Worm (Caenorhabditis elegans): ENCODE data around the gene M04C3.2.

The M04C3.2 gene

ce11 chrV:19448805-19449204 is at the start of gene M04C3.2:
Gene M04C3.2 (minus strand): TSS chrV:19448905.
- TF ChIP-seq gmeb-2 (tag; optimal IDR thresholded peaks at IDR 0.05) = no peak
- no peak for TF ChIP-seq ceh-14 (tag; optimal IDR thresholded peaks at IDR 0.05)
- TF ChIP-seq elt-4 (tag; optimal IDR thresholded peaks at IDR 0.05) = no peak
- TF ChIP-seq ceh-22 (tag; optimal IDR thresholded peaks at IDR 0.05) = no peak
- no peak for TF ChIP-seq pha-2 (tag; optimal IDR thresholded peaks at IDR 0.05)
- no peak for TF ChIP-seq hlh-8 (tag; optimal IDR thresholded peaks at IDR 0.05)
- TF ChIP-seq ceh-24 (tag; optimal IDR thresholded peaks at IDR 0.05) = no peak
- no peak for TF ChIP-seq zip-5 (tag; optimal IDR thresholded peaks at IDR 0.05)
- no peak for TF ChIP-seq eyg-1 (tag; optimal IDR thresholded peaks at IDR 0.05)
- TF ChIP-seq rnt-1 (tag; optimal IDR thresholded peaks at IDR 0.05) = no peak

DNA sequence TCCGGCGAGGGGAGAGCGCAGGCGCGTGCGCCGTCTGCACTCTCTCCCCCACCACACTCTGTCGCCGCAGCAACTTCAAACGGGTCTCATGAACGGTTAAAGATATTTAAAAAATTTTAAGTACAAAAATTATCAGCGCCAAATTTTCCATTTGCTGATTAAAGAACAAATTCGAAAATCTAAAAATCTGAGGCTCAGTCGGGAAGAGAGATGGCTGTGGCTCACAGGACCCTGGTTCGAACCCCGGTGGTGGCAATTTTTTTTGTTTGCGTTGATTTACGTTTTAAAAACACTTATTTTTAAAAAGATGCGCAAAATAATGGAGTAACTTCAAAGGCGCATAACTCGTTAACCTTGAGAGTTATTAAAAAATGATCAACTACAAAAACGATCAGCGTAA is 48.4 kb upstream of the M04C3.2 start:
- no peak for TF ChIP-seq ceh-19 (GFP tag; optimal IDR thresholded peaks at IDR 0.05)

- TF ChIP-seq ceh-22 (tag; optimal IDR thresholded peaks at IDR 0.05) (no peak), ceh-24 (tag; optimal IDR thresholded peaks at IDR 0.05) (no peak), pax-1 (tag; optimal IDR thresholded peaks at IDR 0.05) (no peak), fkh-6 (tag; optimal IDR thresholded peaks at IDR 0.05) (no peak), hlh-30 (tag; optimal IDR thresholded peaks at IDR 0.05; ENCODE audit: insufficient read depth) (no peak), ceh-48 (tag; optimal IDR thresholded peaks at IDR 0.05) (no peak), ceh-19 (GFP tag; optimal IDR thresholded peaks at IDR 0.05) (no peak), npax-4 (tag; optimal IDR thresholded peaks at IDR 0.05) (no peak), mec-3 (tag; optimal IDR thresholded peaks at IDR 0.05; ENCODE audit: borderline replicate concordance) (no peak), K09A11.1 (tag; optimal IDR thresholded peaks at IDR 0.05; ENCODE audit: insufficient read depth) (no peak), ahr-1 (tag; optimal IDR thresholded peaks at IDR 0.05) (no peak), ceh-9 (tag; optimal IDR thresholded peaks at IDR 0.05) (no peak), ceh-31 (tag; optimal IDR thresholded peaks at IDR 0.05) (no peak), ttx-3 (tag; optimal IDR thresholded peaks at IDR 0.05) (no peak), ceh-30 (tag; optimal IDR thresholded peaks at IDR 0.05) (no peak), tbx-7 (tag; optimal IDR thresholded peaks at IDR 0.05) (no peak)
Observed at ce11 chrV:19495587-19495986, 46.9 kb upstream of the M04C3.2 start, which contains the start of gene scl-21. Gene scl-21 (minus strand): TSS chrV:19495687.

DNA sequence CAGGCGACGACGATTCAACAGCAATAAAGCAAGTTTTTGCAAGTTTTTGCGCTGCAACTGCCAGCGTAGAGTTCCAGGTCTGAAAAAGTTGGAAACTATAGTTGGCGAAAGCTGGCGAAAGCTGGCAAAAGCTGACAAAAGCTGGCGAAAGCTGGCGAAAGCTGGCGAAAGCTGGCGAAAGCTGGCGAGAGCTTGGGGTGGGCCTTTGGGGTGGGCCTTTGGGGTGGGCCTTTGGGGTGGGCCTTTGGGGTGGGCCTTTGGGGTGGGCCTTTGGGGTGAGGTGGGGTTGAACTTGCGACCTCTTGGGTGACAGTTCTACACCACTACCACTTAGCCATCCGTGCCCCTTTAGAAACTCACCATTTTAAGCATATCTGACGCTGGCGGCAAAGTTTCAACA is 46.4 kb upstream of the M04C3.2 start:
- TF ChIP-seq zip-5 (tag; optimal IDR thresholded peaks at IDR 0.05) (no peak), eyg-1 (tag; optimal IDR thresholded peaks at IDR 0.05) (no peak), ceh-18 (tag; optimal IDR thresholded peaks at IDR 0.05) (no peak), pros-1 (tag; optimal IDR thresholded peaks at IDR 0.05) (no peak), odd-2 (tag; optimal IDR thresholded peaks at IDR 0.05) (no peak), pqm-1 (tag; optimal IDR thresholded peaks at IDR 0.05) (no peak), ceh-19 (GFP tag; optimal IDR thresholded peaks at IDR 0.05) (no peak), pha-2 (tag; optimal IDR thresholded peaks at IDR 0.05) (no peak), lin-11 (tag; optimal IDR thresholded peaks at IDR 0.05) (no peak), ahr-1 (tag; optimal IDR thresholded peaks at IDR 0.05) (no peak), syd-9 (tag; optimal IDR thresholded peaks at IDR 0.05) (no peak), gmeb-2 (tag; optimal IDR thresholded peaks at IDR 0.05) (no peak), unc-3 (GFP tag; conservative IDR thresholded peaks at IDR 0.05) (no peak), unc-3 (tag; optimal IDR thresholded peaks at IDR 0.05) (no peak), ceh-48 (tag; optimal IDR thresholded peaks at IDR 0.05) (no peak), hlh-15 (tag; optimal IDR thresholded peaks at IDR 0.05) (no peak), ceh-30 (tag; optimal IDR thresholded peaks at IDR 0.05) (no peak), pat-9 (tag; optimal IDR thresholded peaks at IDR 0.05) (no peak), dve-1 (tag; optimal IDR thresholded peaks at IDR 0.05) (no peak)

- no peak for TF ChIP-seq F13H6.1 (tag; optimal IDR thresholded peaks at IDR 0.05)
- no peak for TF ChIP-seq madf-2 (tag; optimal IDR thresholded peaks at IDR 0.05)
- TF ChIP-seq Y22D7AL.16 (tag; optimal IDR thresholded peaks at IDR 0.05) = no peak
- no peak for TF ChIP-seq gmeb-2 (tag; optimal IDR thresholded peaks at IDR 0.05)
- TF ChIP-seq nhr-11 (tag; optimal IDR thresholded peaks at IDR 0.05) = no peak
- TF ChIP-seq lin-11 (tag; optimal IDR thresholded peaks at IDR 0.05) = no peak
- no peak for TF ChIP-seq syd-9 (tag; optimal IDR thresholded peaks at IDR 0.05)
- TF ChIP-seq unc-86 (tag; optimal IDR thresholded peaks at IDR 0.05) = no peak
- TF ChIP-seq ceh-14 (tag; optimal IDR thresholded peaks at IDR 0.05) = no peak
- TF ChIP-seq ttx-3 (tag; optimal IDR thresholded peaks at IDR 0.05) = no peak
- TF ChIP-seq C38D4.7 (GFP tag; optimal IDR thresholded peaks at IDR 0.05) = no peak
- TF ChIP-seq nhr-232 (tag; optimal IDR thresholded peaks at IDR 0.05) = no peak
- no peak for TF ChIP-seq dmd-4 (tag; optimal IDR thresholded peaks at IDR 0.05; ENCODE audit: borderline replicate concordance)
- TF ChIP-seq pax-1 (tag; optimal IDR thresholded peaks at IDR 0.05) = no peak
- no peak for TF ChIP-seq K02D7.2 (tag; optimal IDR thresholded peaks at IDR 0.05)
- no peak for TF ChIP-seq zip-5 (tag; optimal IDR thresholded peaks at IDR 0.05)
Observed at ce11 chrV:19491302-19491701, 42.6 kb upstream of the M04C3.2 start, which contains the start of gene Y43F8B.29. Gene Y43F8B.29 (plus strand): TSS chrV:19491602.

All from whole organism, late embryonic.